Fruit fly (Drosophila melanogaster) whole organism, embryonic: ENCODE results near the gene Faa.

Source experiments
- Atf3 ChIP-seq: fragments of 200-800 bp; sonication (Bioruptor generic); optimal IDR thresholded peaks from 3 replicates; lab custom pipeline; 2016; ENCODE audit warnings: missing biosample characterization, missing genetic modification characterization
- B-H2 ChIP-seq: fragments of 200-800 bp; sonication (Bioruptor generic); optimal IDR thresholded peaks from 2 replicates; lab custom pipeline; 2018; ENCODE audit warnings: missing biosample characterization, mild to moderate bottlenecking, missing genetic modification characterization
- CG11723 ChIP-seq: fragments of 200-800 bp; sonication (Bioruptor generic); optimal IDR thresholded peaks from 2 replicates; lab custom pipeline; 2017; ENCODE audit warnings: missing biosample characterization, mild to moderate bottlenecking, missing genetic modification characterization
- CG12155 ChIP-seq: fragments of 200-800 bp; sonication (Bioruptor generic); optimal IDR thresholded peaks from 3 replicates; lab custom pipeline; 2016; ENCODE audit warnings: missing biosample characterization, missing genetic modification characterization
- CG12769 ChIP-seq: fragments of 200-800 bp; sonication (Bioruptor generic); optimal IDR thresholded peaks from 2 replicates; lab custom pipeline; 2019; ENCODE audit warnings: missing biosample characterization, mild to moderate bottlenecking, missing genetic modification characterization, moderate library complexity
- CG13894 ChIP-seq: fragments of 200-800 bp; sonication (Bioruptor generic); optimal IDR thresholded peaks from 3 replicates; lab custom pipeline; 2018; ENCODE audit warnings: missing biosample characterization, mild to moderate bottlenecking, missing genetic modification characterization, moderate library complexity
- CG14965 ChIP-seq: fragments of 200-800 bp; sonication (Bioruptor generic); optimal IDR thresholded peaks from 2 replicates; lab custom pipeline; 2016; ENCODE audit warnings: missing biosample characterization, missing genetic modification characterization, borderline replicate concordance
- CG1529 ChIP-seq: fragments of 200-800 bp; sonication (Bioruptor generic); optimal IDR thresholded peaks from 3 replicates; lab custom pipeline; 2018; ENCODE audit warnings: missing biosample characterization, missing genetic modification characterization
- CG17568 ChIP-seq: fragments of 200-800 bp; sonication (Bioruptor generic); optimal IDR thresholded peaks from 2 replicates; lab custom pipeline; 2018; ENCODE audit warnings: missing biosample characterization, mild to moderate bottlenecking, missing genetic modification characterization, moderate library complexity
- CG18262 ChIP-seq: fragments of 200-800 bp; optimal IDR thresholded peaks from 3 replicates; lab custom pipeline; 2019; ENCODE audit warnings: missing biosample characterization, mild to moderate bottlenecking, missing genetic modification characterization, moderate library complexity
- CG30020 ChIP-seq: fragments of 200-800 bp; optimal IDR thresholded peaks from 2 replicates; lab custom pipeline; 2019; ENCODE audit warnings: missing biosample characterization, mild to moderate bottlenecking, missing genetic modification characterization, moderate library complexity
- CG3065 ChIP-seq: fragments of 200-800 bp; sonication (Bioruptor generic); optimal IDR thresholded peaks from 2 replicates; lab custom pipeline; 2016; ENCODE audit warnings: missing biosample characterization, missing genetic modification characterization
- CG32767 ChIP-seq: fragments of 200-800 bp; sonication (Bioruptor generic); IDR thresholded peaks from 2 replicates; pipeline ENCODE4 v1.3.6; 2022; ENCODE audit warnings: missing biosample characterization, missing genetic modification characterization
- CG3407 ChIP-seq: fragments of 200-800 bp; sonication (Bioruptor generic); optimal IDR thresholded peaks from 2 replicates; lab custom pipeline; 2018; ENCODE audit warnings: missing biosample characterization, mild to moderate bottlenecking, missing genetic modification characterization
- CG34224 ChIP-seq: fragments of 200-800 bp; sonication (Bioruptor generic); IDR thresholded peaks from 3 replicates; pipeline ENCODE4 v1.3.6; 2022; ENCODE audit warnings: missing biosample characterization, missing genetic modification characterization; ENCODE audit not compliant: partially characterized antibody
- CG3726 ChIP-seq: fragments of 200-800 bp; sonication (Bioruptor generic); IDR thresholded peaks from 3 replicates; pipeline ENCODE4, ENCODE4 v1.3.6; 2022; ENCODE audit warnings: missing biosample characterization, missing genetic modification characterization
- CG43689 ChIP-seq: fragments of 200-800 bp; sonication (Bioruptor generic); IDR thresholded peaks from 2 replicates; pipeline ENCODE4 v1.3.6; 2022; ENCODE audit warnings: missing biosample characterization, missing genetic modification characterization
- CG4707 ChIP-seq: fragments of 200-800 bp; sonication (Bioruptor generic); optimal IDR thresholded peaks from 2 replicates; lab custom pipeline; 2018; ENCODE audit warnings: missing biosample characterization, mild to moderate bottlenecking, missing genetic modification characterization, moderate library complexity
- CG4854 ChIP-seq: fragments of 200-800 bp; sonication (Bioruptor generic); optimal IDR thresholded peaks from 2 replicates; lab custom pipeline; 2016; ENCODE audit warnings: missing biosample characterization, missing genetic modification characterization, inconsistent platforms
- CG6254 ChIP-seq: fragments of 200-800 bp; sonication (Bioruptor generic); optimal IDR thresholded peaks from 3 replicates; lab custom pipeline; 2017; ENCODE audit warnings: mild to moderate bottlenecking, missing biosample characterization, missing genetic modification reagents, missing genetic modification characterization
- CG6765 ChIP-seq: fragments of 200-800 bp; sonication (Bioruptor generic); optimal IDR thresholded peaks from 3 replicates; lab custom pipeline; 2017; ENCODE audit warnings: missing biosample characterization, mild to moderate bottlenecking, missing genetic modification characterization
- CG7839 ChIP-seq: fragments of 200-800 bp; sonication (Bioruptor generic); optimal IDR thresholded peaks from 3 replicates; lab custom pipeline; 2018; ENCODE audit warnings: missing biosample characterization, mild to moderate bottlenecking, missing genetic modification characterization, moderate library complexity
- CG9817 ChIP-seq: fragments of 200-800 bp; sonication (Bioruptor generic); optimal IDR thresholded peaks from 2 replicates; lab custom pipeline; 2018; ENCODE audit warnings: missing biosample characterization, mild to moderate bottlenecking, missing genetic modification characterization, moderate library complexity
- Dfd ChIP-seq, 2 experiments: fragments of >200 bp; optimal IDR thresholded peaks; 2 replicates each; lab custom pipeline; 2017; ENCODE audit warnings: missing biosample characterization in 2 of 2, missing genetic modification characterization in 2 of 2
- Eip74EF ChIP-seq, 2 experiments: fragments of 200-800 bp in 1 of 2; fragments of >200 bp in 1 of 2; sonication (Bioruptor generic) in 1 of 2; optimal IDR thresholded peaks; 2 replicates each; lab custom pipeline; 2017 to 2019; ENCODE audit warnings: missing biosample characterization in 2 of 2, missing genetic modification characterization in 2 of 2, mild to moderate bottlenecking in 1 of 2, moderate library complexity in 1 of 2
- HLH3B ChIP-seq: fragments of 200-800 bp; sonication (Bioruptor generic); IDR thresholded peaks from 2 replicates; pipeline ENCODE4 v1.3.6; 2022; ENCODE audit warnings: missing biosample characterization, missing genetic modification characterization
- Hand ChIP-seq: fragments of 200-800 bp; sonication (Bioruptor generic); optimal IDR thresholded peaks from 2 replicates; lab custom pipeline; 2017; ENCODE audit warnings: mild to moderate bottlenecking, missing biosample characterization, missing genetic modification reagents, missing genetic modification characterization
- Hr78 ChIP-seq, 2 experiments: fragments of 200-800 bp in 1 of 2; fragments of >200 bp in 1 of 2; sonication (Bioruptor generic) in 1 of 2; optimal IDR thresholded peaks; 2 replicates each; lab custom pipeline; 2017 to 2019; ENCODE audit warnings: missing biosample characterization in 2 of 2, missing genetic modification characterization in 2 of 2, mild to moderate bottlenecking in 1 of 2, moderate library complexity in 1 of 2
- Lim3 ChIP-seq: fragments of 200-800 bp; sonication (Bioruptor generic); IDR thresholded peaks from 2 replicates; pipeline ENCODE4 v1.3.6; 2022; ENCODE audit warnings: missing biosample characterization, missing genetic modification characterization
- Mad ChIP-seq: fragments of 200-800 bp; sonication (Bioruptor generic); optimal IDR thresholded peaks from 2 replicates; lab custom pipeline; 2016; ENCODE audit warnings: missing biosample characterization, missing genetic modification characterization
- Myb ChIP-seq: fragments of 200-800 bp; sonication (Bioruptor generic); optimal IDR thresholded peaks from 2 replicates; lab custom pipeline; 2016; ENCODE audit warnings: missing biosample characterization, missing genetic modification characterization
- Rx ChIP-seq: fragments of 200-800 bp; sonication (Bioruptor generic); IDR thresholded peaks from 2 replicates; pipeline ENCODE4 v1.3.6; 2022; ENCODE audit warnings: missing biosample characterization, missing genetic modification characterization
- Side ChIP-seq: fragments of 200-800 bp; sonication (Bioruptor generic); optimal IDR thresholded peaks from 2 replicates; lab custom pipeline; 2016; ENCODE audit warnings: missing biosample characterization, missing genetic modification characterization
- Xrp1 ChIP-seq: fragments of 200-800 bp; sonication (Bioruptor generic); IDR thresholded peaks from 2 replicates; pipeline ENCODE4 v1.3.6; 2022; ENCODE audit warnings: missing biosample characterization, missing genetic modification characterization
- YL-1 ChIP-seq: fragments of 200-800 bp; sonication (Bioruptor generic); optimal IDR thresholded peaks from 3 replicates; lab custom pipeline; 2017; ENCODE audit warnings: missing biosample characterization, mild to moderate bottlenecking, missing genetic modification characterization
- al ChIP-seq: fragments of 200-800 bp; sonication (Bioruptor generic); IDR thresholded peaks from 2 replicates; pipeline ENCODE4 v1.3.6; 2022; ENCODE audit warnings: missing biosample characterization, missing genetic modification characterization
- ap ChIP-seq: fragments of 200-800 bp; sonication (Bioruptor generic); IDR thresholded peaks from 2 replicates; pipeline ENCODE4 v1.3.6; 2022; ENCODE audit warnings: missing biosample characterization, missing genetic modification characterization
- bigmax ChIP-seq: fragments of 200-800 bp; sonication (Bioruptor generic); optimal IDR thresholded peaks from 2 replicates; lab custom pipeline; 2018; ENCODE audit warnings: missing biosample characterization, mild to moderate bottlenecking, missing genetic modification characterization
- crc ChIP-seq: fragments of 200-800 bp; sonication (Bioruptor generic); optimal IDR thresholded peaks from 2 replicates; lab custom pipeline; 2016; ENCODE audit warnings: missing biosample characterization, missing genetic modification characterization
- dmrt11E ChIP-seq: fragments of 200-800 bp; sonication (Bioruptor generic); optimal IDR thresholded peaks from 3 replicates; lab custom pipeline; 2018; ENCODE audit warnings: missing biosample characterization, mild to moderate bottlenecking, missing genetic modification characterization, moderate library complexity
- dpn ChIP-seq, 2 experiments: fragments of 200-800 bp; sonication (Bioruptor generic); optimal IDR thresholded peaks; 3 replicates each; lab custom pipeline; 2016; ENCODE audit warnings: missing biosample characterization in 2 of 2, missing genetic modification characterization in 2 of 2
- fu2 ChIP-seq: fragments of 200-800 bp; sonication (Bioruptor generic); optimal IDR thresholded peaks from 2 replicates; lab custom pipeline; 2016; ENCODE audit warnings: missing biosample characterization, missing genetic modification characterization
- grau ChIP-seq: fragments of 200-800 bp; optimal IDR thresholded peaks from 3 replicates; lab custom pipeline; 2019; ENCODE audit warnings: missing biosample characterization, mild to moderate bottlenecking, missing genetic modification characterization, moderate library complexity
- insv ChIP-seq, 2 experiments: fragments of 200-800 bp; sonication (Bioruptor generic); optimal IDR thresholded peaks; 3 replicates each; lab custom pipeline; 2016 to 2018; ENCODE audit warnings: missing biosample characterization in 2 of 2, missing genetic modification characterization in 2 of 2
- jigr1 ChIP-seq: fragments of 200-800 bp; sonication (Bioruptor generic); IDR thresholded peaks from 3 replicates; pipeline ENCODE4 v1.3.6; 2022; ENCODE audit warnings: missing biosample characterization, missing genetic modification characterization
- kah ChIP-seq: fragments of 200-800 bp; sonication (Bioruptor generic); optimal IDR thresholded peaks from 2 replicates; lab custom pipeline; 2018; ENCODE audit warnings: missing biosample characterization, mild to moderate bottlenecking, missing genetic modification characterization
- klu ChIP-seq: fragments of 200-800 bp; sonication (Bioruptor generic); IDR thresholded peaks from 2 replicates; pipeline ENCODE4 v1.3.6; 2022; ENCODE audit warnings: missing biosample characterization, missing genetic modification characterization
- psq ChIP-seq: fragments of 200-800 bp; sonication (Bioruptor generic); optimal IDR thresholded peaks from 2 replicates; lab custom pipeline; 2017; ENCODE audit warnings: missing biosample characterization, missing genetic modification characterization
- zfh2 ChIP-seq: fragments of 200-800 bp; sonication (Bioruptor generic); optimal IDR thresholded peaks from 2 replicates; lab custom pipeline; 2016; ENCODE audit warnings: missing biosample characterization, missing genetic modification characterization

Gene Faa

dm6 chr3L:4070221-4070995 is 3.3 kb downstream of the Faa start (continued):
- peak; percentile 69 for TF ChIP-seq Side
- peak; percentile 76 for TF ChIP-seq Atf3
- peak; percentile 83 to 89 for TF ChIP-seq dpn (GFP tag; optimal IDR thresholded peaks at IDR 0.05; lab: Kevin White, UChicago)
- peak; percentile 86 for TF ChIP-seq Rx (GFP tag; lab: Robert Waterston, UW)
- TF ChIP-seq crc, result peak; percentile 59
- peak; percentile 89 for TF ChIP-seq fu2 (GFP tag; lab: Kevin White, UChicago)
- peak; percentile 87 for TF ChIP-seq CG9817 (tag; lab: Kevin White, UChicago)
- TF ChIP-seq Mad, result peak; percentile 81
- peak; percentile 62 for TF ChIP-seq CG3407 (GFP tag; lab: Kevin White, UChicago)
- peak; percentile 49 for TF ChIP-seq CG11723 (GFP tag; lab: Kevin White, UChicago)
- peak; percentile 56 for TF ChIP-seq CG18262 (tag; lab: Kevin White, UChicago)
- TF ChIP-seq CG14965, result peak; percentile 27
- peak; percentile 52 for TF ChIP-seq CG6765 (GFP tag; lab: Kevin White, UChicago)
- TF ChIP-seq YL-1, result no peak
- TF ChIP-seq CG4854 (GFP tag; lab: Kevin White, UChicago), result peak; percentile 56
- peak; percentile 68 for TF ChIP-seq CG1529 (GFP tag; lab: Kevin White, UChicago)
- peak; percentile 63 for TF ChIP-seq kah (GFP tag; lab: Kevin White, UChicago)
- TF ChIP-seq Dfd (GFP tag; optimal IDR thresholded peaks at IDR 0.05; lab: Kevin White, UChicago), result no peak
- peak; percentile 93 for TF ChIP-seq HLH3B
- TF ChIP-seq CG7839 (tag; lab: Kevin White, UChicago), result peak; percentile 87
- peak; percentile 68 for TF ChIP-seq Myb (GFP tag; lab: Kevin White, UChicago)
- peak in 1 of 2 experiments; percentile 32 for TF ChIP-seq Hr78 (GFP tag; optimal IDR thresholded peaks at IDR 0.05; lab: Kevin White, UChicago)
- TF ChIP-seq CG3065 (GFP tag; lab: Kevin White, UChicago), result peak; percentile 65
- TF ChIP-seq zfh2 (GFP tag; lab: Kevin White, UChicago), result peak; percentile 94
- TF ChIP-seq CG32767 (GFP tag; lab: Robert Waterston, UW), result peak; percentile 90
- peak; percentile 90 for TF ChIP-seq Xrp1 (GFP tag; lab: Robert Waterston, UW)
- peak; percentile 72 for TF ChIP-seq CG4707 (GFP tag; lab: Kevin White, UChicago)
- peak; percentile 39 for TF ChIP-seq dmrt11E (tag; lab: Kevin White, UChicago)
- TF ChIP-seq insv (GFP tag; optimal IDR thresholded peaks at IDR 0.05; lab: Kevin White, UChicago), result no peak
- no peak for TF ChIP-seq CG34224 (GFP tag; lab: Robert Waterston, UW)
- peak; percentile 89 for TF ChIP-seq CG3726 (GFP tag; lab: Robert Waterston, UW)
- peak; percentile 97 for TF ChIP-seq CG12769 (tag; lab: Kevin White, UChicago)
- TF ChIP-seq klu (GFP tag; lab: Robert Waterston, UW), result peak; percentile 79
- TF ChIP-seq B-H2 (GFP tag; lab: Kevin White, UChicago), result peak; percentile 26
- TF ChIP-seq psq, result peak; percentile 41
- peak; percentile 93 for TF ChIP-seq ap (GFP tag; lab: Robert Waterston, UW)
- no peak for TF ChIP-seq CG17568
- TF ChIP-seq CG30020, result no peak
- TF ChIP-seq grau (tag; lab: Kevin White, UChicago), result peak; percentile 85
- TF ChIP-seq jigr1 (GFP tag; lab: Robert Waterston, UW), result peak; percentile 88; the same call in 2 of the 3 replicates
- peak; percentile 86 for TF ChIP-seq CG43689 (GFP tag; lab: Robert Waterston, UW)
- TF ChIP-seq CG13894 (tag; lab: Kevin White, UChicago), result no peak
- no peak for TF ChIP-seq bigmax (GFP tag; lab: Kevin White, UChicago)
- peak; percentile 58 for TF ChIP-seq Hand
- no peak for TF ChIP-seq Eip74EF (GFP tag; optimal IDR thresholded peaks at IDR 0.05; lab: Kevin White, UChicago)
- TF ChIP-seq CG12155 (GFP tag; lab: Kevin White, UChicago), result peak; percentile 80
- TF ChIP-seq CG6254, result peak; percentile 54
- TF ChIP-seq al (GFP tag; lab: Robert Waterston, UW), result peak; percentile 91
- peak; percentile 75 for TF ChIP-seq Lim3 (GFP tag; lab: Robert Waterston, UW)
